Worm (Caenorhabditis elegans) whole organism, L4/young adult: ENCODE measurements around the gene mrpl-2.

Experiments used
- W03F9.2 ChIP-seq: fragments of 150-350 bp; optimal IDR thresholded peaks from 2 replicates; lab custom pipeline; 2014; ENCODE audit warnings: missing biosample characterization, missing genetic modification characterization
- dao-5 ChIP-seq: sonication (generic microtip); optimal IDR thresholded peaks from 2 replicates; lab custom pipeline; 2016; ENCODE audit warnings: missing genotype, missing genetic modification characterization, moderate library complexity, missing compliant biosample characterization
- him-1 ChIP-seq: sonication (generic microtip); optimal IDR thresholded peaks from 2 replicates; lab custom pipeline; 2016; ENCODE audit warnings: missing genotype, missing genetic modification reagents, missing genetic modification characterization, missing compliant biosample characterization

ce11 chrIV:749557-749956 is 23.5 kb upstream of the mrpl-2 start:
- TF ChIP-seq W03F9.2 (no peak), him-1 (tag; lab: Kevin White, UChicago) (no peak), dao-5 (no peak)
